Worm (Caenorhabditis elegans) whole organism, young adult: ENCODE results near the gene srj-38.

Experiments used
- B0035.1 ChIP-seq: sonication (generic microtip); optimal IDR thresholded peaks from 2 replicates; lab custom pipeline; 2016; ENCODE audit warnings: missing genetic modification characterization, mild to moderate bottlenecking, missing compliant biosample characterization, missing genotype, missing genetic modification reagents
- Y79H2A.3 ChIP-seq: fragments of 200-800 bp; sonication (Bioruptor generic); conservative IDR thresholded peaks from 2 replicates; pipeline ENCODE4 v1.3.6; 2022; ENCODE audit warnings: missing genetic modification reagents, missing genetic modification characterization, missing compliant biosample characterization
- let-526 ChIP-seq: fragments of 200-800 bp; sonication (Bioruptor generic); IDR thresholded peaks from 2 replicates; pipeline ENCODE4 v1.3.6; 2022; ENCODE audit warnings: missing genetic modification reagents, missing genetic modification characterization, missing compliant biosample characterization
- nfya-1 ChIP-seq: sonication (generic microtip); optimal IDR thresholded peaks from 2 replicates; lab custom pipeline; 2017; ENCODE audit warnings: antibody characterized with exemption, missing compliant biosample characterization, missing genetic modification characterization, borderline replicate concordance; ENCODE audit not compliant: insufficient read depth
- unc-62 ChIP-seq: fragments of 150-350 bp; optimal IDR thresholded peaks from 2 replicates; lab custom pipeline; 2014; ENCODE audit warnings: missing biosample characterization, missing genetic modification reagents, missing genetic modification characterization

DNA sequence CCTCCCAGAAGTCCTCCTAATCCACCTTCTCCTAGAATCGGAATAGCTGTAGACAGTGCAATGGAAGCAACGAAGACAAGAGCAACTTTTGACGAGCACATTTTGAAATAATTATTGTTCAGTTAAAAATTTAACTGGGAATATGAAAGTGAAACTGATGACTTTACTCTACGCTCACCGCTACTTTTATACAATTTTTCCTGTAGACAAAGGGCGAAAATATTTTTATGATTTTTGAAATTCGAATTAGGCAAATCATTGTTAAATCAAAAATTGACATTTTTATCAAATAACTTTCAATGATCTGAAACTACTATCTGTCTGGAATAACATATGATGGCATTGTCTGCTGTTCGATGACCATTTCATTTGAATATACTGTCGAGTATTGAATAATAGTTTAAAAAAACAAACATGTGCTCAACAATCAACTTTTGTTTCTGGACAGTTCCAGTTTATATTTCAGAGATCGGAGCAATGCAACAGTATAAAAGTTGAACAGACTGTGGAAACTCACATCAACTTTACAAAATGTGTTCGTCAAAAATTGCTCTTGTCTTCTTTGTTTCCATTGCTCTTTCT, 9.3 kb upstream of the srj-38 start, which contains the start of the genes srlf-23 and srlf-20:
- TF ChIP-seq B0035.1: no peak
- TF ChIP-seq let-526: no peak
- no peak for TF ChIP-seq nfya-1
- TF ChIP-seq unc-62 (GFP tag; lab: Kevin White, UChicago): no peak
- TF ChIP-seq Y79H2A.3: no peak
